Fruit fly (Drosophila melanogaster): ENCODE data around the gene CG14739.

Gene CG14739

dm6 chr3R:12090549-12090948, 41.5 kb upstream of the CG14739 start, which contains the start of gene ATP8B (continued):
- no peak for TF ChIP-seq yki (optimal IDR thresholded peaks at IDR 0.05)
- TF ChIP-seq CG34224 (GFP tag; IDR thresholded peaks at IDR 0.05; ENCODE audit: partially characterized antibody): peak; percentile 19; the same call in 1 of the 3 replicates
- no peak for TF ChIP-seq CG2199 (GFP tag; IDR thresholded peaks at IDR 0.05)
- TF ChIP-seq mld (GFP tag; IDR thresholded peaks at IDR 0.05; ENCODE audit: partially characterized antibody): no peak
- TF ChIP-seq zen2 (GFP tag; IDR thresholded peaks at IDR 0.05; ENCODE audit: partially characterized antibody): peak; percentile 42; the same call in 1 of the 3 replicates
- no peak for TF ChIP-seq sc (optimal IDR thresholded peaks at IDR 0.05)
- no peak for TF ChIP-seq sc (GFP tag; optimal IDR thresholded peaks at IDR 0.05)
- TF ChIP-seq HLHmδ (GFP tag; optimal IDR thresholded peaks at IDR 0.05): no peak
- TF ChIP-seq inv (GFP tag; IDR thresholded peaks at IDR 0.05; ENCODE audit: partially characterized antibody): peak; percentile 18; the same call in 1 of the 2 replicates
- peak; percentile 2 for TF ChIP-seq exex (tag; optimal IDR thresholded peaks at IDR 0.05)
- TF ChIP-seq pum (GFP tag; optimal IDR thresholded peaks at IDR 0.05): no peak
- TF ChIP-seq zfh1 (GFP tag; IDR thresholded peaks at IDR 0.05): no peak
- TF ChIP-seq Nf-YC (tag; optimal IDR thresholded peaks at IDR 0.05): no peak
- no peak for TF ChIP-seq CG2129 (GFP tag; IDR thresholded peaks at IDR 0.05; ENCODE audit: partially characterized antibody)
- no peak for TF ChIP-seq CG3995 (GFP tag; optimal IDR thresholded peaks at IDR 0.05)
- TF ChIP-seq seq (GFP tag; IDR thresholded peaks at IDR 0.05): no peak
- TF ChIP-seq Dll (GFP tag; IDR thresholded peaks at IDR 0.05; ENCODE audit: partially characterized antibody): peak; percentile 47; the same call in 1 of the 4 replicates
- TF ChIP-seq Dad (GFP tag; optimal IDR thresholded peaks at IDR 0.05): no peak
- TF ChIP-seq CG31365 (tag; optimal IDR thresholded peaks at IDR 0.05): no peak
- no peak for TF ChIP-seq gem (tag; optimal IDR thresholded peaks at IDR 0.05)
- no peak for TF ChIP-seq CG33557 (GFP tag; optimal IDR thresholded peaks at IDR 0.05)
- peak; percentile 32 for TF ChIP-seq CG4854 (GFP tag; optimal IDR thresholded peaks at IDR 0.05)
- no peak for TF ChIP-seq CG9817 (tag; optimal IDR thresholded peaks at IDR 0.05)
- no peak for TF ChIP-seq CG1529 (GFP tag; optimal IDR thresholded peaks at IDR 0.05)
- no peak for TF ChIP-seq gsb-n (tag; optimal IDR thresholded peaks at IDR 0.05)
- TF ChIP-seq CG13894 (tag; optimal IDR thresholded peaks at IDR 0.05): peak; percentile 4
- no peak for TF ChIP-seq Max (GFP tag; optimal IDR thresholded peaks at IDR 0.05)
- TF ChIP-seq jumu (GFP tag; optimal IDR thresholded peaks at IDR 0.05): no peak
- TF ChIP-seq eve (GFP tag; optimal IDR thresholded peaks at IDR 0.05): no peak
- no peak for TF ChIP-seq Atf-2 (GFP tag; optimal IDR thresholded peaks at IDR 0.05)
- TF ChIP-seq nerfin-2 (GFP tag; IDR thresholded peaks at IDR 0.05; ENCODE audit: partially characterized antibody): no peak
- peak in 1 of 2 experiments; percentile 90 for TF ChIP-seq Hr78 (GFP tag; optimal IDR thresholded peaks at IDR 0.05)
- no peak for TF ChIP-seq gt (GFP tag; IDR thresholded peaks at IDR 0.05)
- peak; percentile 79 for TF ChIP-seq CG11504 (tag; optimal IDR thresholded peaks at IDR 0.05)
- TF ChIP-seq Jarid2 (GFP tag; optimal IDR thresholded peaks at IDR 0.05): peak; percentile 70
- peak; percentile 26; the same call in 2 of the 3 replicates for TF ChIP-seq CG6791 (GFP tag; IDR thresholded peaks at IDR 0.05; ENCODE audit: partially characterized antibody)
- no peak for TF ChIP-seq HHEX (GFP tag; optimal IDR thresholded peaks at IDR 0.05)
- TF ChIP-seq otp (GFP tag; IDR thresholded peaks at IDR 0.05): 0 out of 3 replicates have a peak, but pooled peaks have one; percentile 23
- no peak for TF ChIP-seq CG2116 (GFP tag; optimal IDR thresholded peaks at IDR 0.05)
- TF ChIP-seq chinmo (GFP tag; IDR thresholded peaks at IDR 0.05; ENCODE audit: partially characterized antibody): peak; percentile 60; the same call in 2 of the 4 replicates
- TF ChIP-seq Stat92E (GFP tag; optimal IDR thresholded peaks at IDR 0.05): no peak
- TF ChIP-seq tup (GFP tag; optimal IDR thresholded peaks at IDR 0.05): no peak
- TF ChIP-seq BEAF-32 (GFP tag; optimal IDR thresholded peaks at IDR 0.05): peak; percentile 13
- TF ChIP-seq MBD-R2 (GFP tag; IDR thresholded peaks at IDR 0.05): no peak
- TF ChIP-seq CG3163 (GFP tag; optimal IDR thresholded peaks at IDR 0.05): peak; percentile 78
- no peak for TF ChIP-seq oc (tag; optimal IDR thresholded peaks at IDR 0.05)
